Fruit fly (Drosophila melanogaster) whole organism, wandering third instar larva: ENCODE results near the gene bol.

Experiments used
- CG32264 ChIP-seq: fragments of 200-800 bp; sonication (Bioruptor generic); optimal IDR thresholded peaks from 2 replicates; lab custom pipeline; 2016; ENCODE audit warnings: missing biosample characterization, missing genetic modification characterization
- CG9705 ChIP-seq: fragments of 200-800 bp; sonication (Bioruptor generic); optimal IDR thresholded peaks from 2 replicates; lab custom pipeline; 2018; ENCODE audit warnings: missing biosample characterization, mild to moderate bottlenecking, missing genetic modification characterization
- Jra ChIP-seq: sonication (Bioruptor generic); optimal IDR thresholded peaks from 2 replicates; lab custom pipeline; 2016; ENCODE audit warnings: missing biosample characterization, missing genetic modification characterization
- Myc ChIP-seq: fragments of >200 bp; optimal IDR thresholded peaks from 2 replicates; lab custom pipeline; 2017
- Sp1 ChIP-seq: fragments of 200-800 bp; sonication (Bioruptor generic); optimal IDR thresholded peaks from 3 replicates; lab custom pipeline; 2019; ENCODE audit warnings: missing biosample characterization, mild to moderate bottlenecking, missing genetic modification characterization, moderate library complexity
- Vsx2 ChIP-seq: fragments of 200-300, 225-300 bp; sonication (Bioruptor generic); optimal IDR thresholded peaks from 2 replicates; lab custom pipeline; 2018; ENCODE audit warnings: missing biosample characterization, missing genetic modification characterization; ENCODE audit not compliant: partially characterized antibody
- br ChIP-seq: fragments of 200-800 bp; sonication (Bioruptor generic); optimal IDR thresholded peaks from 2 replicates; lab custom pipeline; 2016; ENCODE audit warnings: missing biosample characterization, missing genetic modification characterization
- h ChIP-seq: fragments of 200-800 bp; sonication (Bioruptor generic); optimal IDR thresholded peaks from 3 replicates; lab custom pipeline; 2016; ENCODE audit warnings: missing biosample characterization, mild to moderate bottlenecking, missing genetic modification characterization
- lola ChIP-seq: fragments of >200 bp; optimal IDR thresholded peaks from 2 replicates; lab custom pipeline; 2017; ENCODE audit warnings: missing biosample characterization, missing genetic modification characterization
- sage ChIP-seq: fragments of 200-800 bp; sonication (Bioruptor generic); optimal IDR thresholded peaks from 2 replicates; lab custom pipeline; 2016; ENCODE audit warnings: missing biosample characterization, mild to moderate bottlenecking, missing genetic modification characterization
- sv ChIP-seq: fragments of 200-800 bp; sonication (Bioruptor generic); optimal IDR thresholded peaks from 3 replicates; lab custom pipeline; 2016; ENCODE audit warnings: missing biosample characterization, missing genetic modification characterization
- woc ChIP-seq: sonication (Bioruptor generic); optimal IDR thresholded peaks from 2 replicates; lab custom pipeline; 2016; ENCODE audit warnings: missing biosample characterization, mild to moderate bottlenecking, missing genetic modification characterization

- TF ChIP-seq CG32264 (GFP tag; lab: Kevin White, UChicago) = no peak
- no peak for TF ChIP-seq woc (GFP tag; lab: Kevin White, UChicago)
- TF ChIP-seq Sp1 = no peak
- no peak for TF ChIP-seq h (GFP tag; lab: Kevin White, UChicago)
- TF ChIP-seq Jra (GFP tag; lab: Kevin White, UChicago) = no peak
- no peak for TF ChIP-seq Vsx2 (GFP tag; lab: Kevin White, UChicago)
- no peak for TF ChIP-seq sv (GFP tag; lab: Kevin White, UChicago)
- no peak for TF ChIP-seq Myc
- no peak for TF ChIP-seq lola
- no peak for TF ChIP-seq br (GFP tag; lab: Kevin White, UChicago)
- no peak for TF ChIP-seq sage
- no peak for TF ChIP-seq CG9705 (GFP tag; lab: Kevin White, UChicago)
Measured at dm6 chr3L:9051830-9052259, 82.4 kb downstream of the bol start.
